Comparison of ENCODE assay signal across 5 fruit fly cellular contexts in genomic region chr3L:5753605-5754365, dm6.
A peak's percentile ranks its signal among the peaks of the same experiment; 100 is the strongest.
TF ChIP-seq lines count a peak whose summit lies in the region.

No protein-coding gene starts in this region.

- no peak for TF ChIP-seq CTCF in whole organism, embryonic (GFP tag; optimal IDR thresholded peaks at IDR 0.05; lab: Kevin White, UChicago)

TF ChIP-seq in whole organism, adult, 20 proteins besides CTCF, POLR2A, EP300 and RAD21:
- TF ChIP-seq CG7101 (tag; optimal IDR thresholded peaks at IDR 0.05; lab: Kevin White, UChicago), result no peak
- no peak for TF ChIP-seq bab1 (GFP tag; optimal IDR thresholded peaks at IDR 0.05; lab: Kevin White, UChicago)
- TF ChIP-seq CG11617 (GFP tag; optimal IDR thresholded peaks at IDR 0.05; lab: Kevin White, UChicago), result no peak
- TF ChIP-seq ovo (GFP tag; optimal IDR thresholded peaks at IDR 0.05; lab: Kevin White, UChicago), result no peak
- TF ChIP-seq CG7045 (GFP tag; optimal IDR thresholded peaks at IDR 0.05; lab: Kevin White, UChicago), result peak; percentile 3
- TF ChIP-seq CG1620 (GFP tag; optimal IDR thresholded peaks at IDR 0.05; lab: Kevin White, UChicago), result no peak
- TF ChIP-seq Hr96 (GFP tag; optimal IDR thresholded peaks at IDR 0.05; lab: Kevin White, UChicago), result no peak
- peak; percentile 29 for TF ChIP-seq CG12768 (GFP tag; optimal IDR thresholded peaks at IDR 0.05; lab: Kevin White, UChicago)
- TF ChIP-seq toe (GFP tag; optimal IDR thresholded peaks at IDR 0.05; lab: Kevin White, UChicago), result no peak
- peak; percentile 26 for TF ChIP-seq Mnt (GFP tag; optimal IDR thresholded peaks at IDR 0.05; lab: Kevin White, UChicago)
- TF ChIP-seq cic (GFP tag; optimal IDR thresholded peaks at IDR 0.05; lab: Kevin White, UChicago), result peak; percentile 98
- TF ChIP-seq kay (GFP tag; lab: Kevin White, UChicago; ENCODE audit: borderline replicate concordance), result no peak

TF ChIP-seq in whole organism, embryonic, 481 proteins besides CTCF, POLR2A, EP300 and RAD21 (continues in another document):
- TF ChIP-seq CG9932 (GFP tag; IDR thresholded peaks at IDR 0.05; lab: Robert Waterston, UW), result 0 out of 2 replicates have a peak, but pooled peaks have one; percentile 6
- TF ChIP-seq CG9727 (GFP tag; optimal IDR thresholded peaks at IDR 0.05; lab: Kevin White, UChicago), result no peak
- peak in 1 of 2 experiments; percentile 47 for TF ChIP-seq Hr78 (GFP tag; optimal IDR thresholded peaks at IDR 0.05; lab: Kevin White, UChicago)
- TF ChIP-seq Atf6 (GFP tag; IDR thresholded peaks at IDR 0.05; lab: Robert Waterston, UW), result no peak
- no peak for TF ChIP-seq Fer1 (GFP tag; optimal IDR thresholded peaks at IDR 0.05; lab: Kevin White, UChicago)
- no peak for TF ChIP-seq Poxn (GFP tag; IDR thresholded peaks at IDR 0.05; lab: Robert Waterston, UW)
- TF ChIP-seq grn (GFP tag; optimal IDR thresholded peaks at IDR 0.05; lab: Kevin White, UChicago), result peak; percentile 60
- TF ChIP-seq Med (GFP tag; lab: Kevin White, UChicago), result peak; percentile 48
- TF ChIP-seq CG1832 (GFP tag; optimal IDR thresholded peaks at IDR 0.05; lab: Kevin White, UChicago), result no peak
- TF ChIP-seq CG10543 (GFP tag; optimal IDR thresholded peaks at IDR 0.05; lab: Kevin White, UChicago), result peak; percentile 18
- TF ChIP-seq CG3065 (GFP tag; optimal IDR thresholded peaks at IDR 0.05; lab: Kevin White, UChicago), result no peak
- TF ChIP-seq ftz-f1 (GFP tag; optimal IDR thresholded peaks at IDR 0.05; lab: Kevin White, UChicago), result no peak
- peak; percentile 96 for TF ChIP-seq Deaf1 (tag; optimal IDR thresholded peaks at IDR 0.05; lab: Kevin White, UChicago)
- no peak for TF ChIP-seq tx (GFP tag; optimal IDR thresholded peaks at IDR 0.05; lab: Kevin White, UChicago)
- no peak for TF ChIP-seq mld (GFP tag; IDR thresholded peaks at IDR 0.05; lab: Robert Waterston, UW; ENCODE audit: partially characterized antibody)
- TF ChIP-seq nerfin-2 (GFP tag; IDR thresholded peaks at IDR 0.05; lab: Robert Waterston, UW; ENCODE audit: partially characterized antibody), result no peak
- no peak for TF ChIP-seq Lpt (GFP tag; optimal IDR thresholded peaks at IDR 0.05; lab: Kevin White, UChicago)
- TF ChIP-seq B-H2 (GFP tag; optimal IDR thresholded peaks at IDR 0.05; lab: Kevin White, UChicago), result peak; percentile 16
- TF ChIP-seq NfI (GFP tag; optimal IDR thresholded peaks at IDR 0.05; lab: Kevin White, UChicago), result no peak
- no peak for TF ChIP-seq CG6254 (GFP tag; optimal IDR thresholded peaks at IDR 0.05; lab: Kevin White, UChicago)

TF ChIP-seq in whole organism, prepupa, 60 proteins besides CTCF, POLR2A, EP300 and RAD21:
- peak; percentile 3 for TF ChIP-seq Lpt (GFP tag; optimal IDR thresholded peaks at IDR 0.05; lab: Kevin White, UChicago)
- 0 out of 2 replicates have a peak, but pooled peaks have one; percentile 7 for TF ChIP-seq Gug (GFP tag; IDR thresholded peaks at IDR 0.05; lab: Robert Waterston, UW)
- TF ChIP-seq fd59A (GFP tag; optimal IDR thresholded peaks at IDR 0.05; lab: Kevin White, UChicago), result no peak
- TF ChIP-seq CG31627 (GFP tag; optimal IDR thresholded peaks at IDR 0.05; lab: Kevin White, UChicago), result no peak
- TF ChIP-seq vri (GFP tag; optimal IDR thresholded peaks at IDR 0.05; lab: Kevin White, UChicago), result peak; percentile 94
- peak; percentile 23; the same call in 1 of the 3 replicates for TF ChIP-seq eg (GFP tag; IDR thresholded peaks at IDR 0.05; lab: Robert Waterston, UW)
- no peak for TF ChIP-seq svp (GFP tag; lab: Kevin White, UChicago)
- TF ChIP-seq CG8632 (GFP tag; optimal IDR thresholded peaks at IDR 0.05; lab: Kevin White, UChicago), result no peak
- TF ChIP-seq Met (GFP tag; optimal IDR thresholded peaks at IDR 0.05; lab: Kevin White, UChicago), result no peak
- TF ChIP-seq Eip78C (GFP tag; lab: Kevin White, UChicago), result peak; percentile 43
- no peak for TF ChIP-seq Sox102F (GFP tag; optimal IDR thresholded peaks at IDR 0.05; lab: Kevin White, UChicago)

TF ChIP-seq in whole organism, pupa, 21 proteins besides CTCF, POLR2A, EP300 and RAD21:
- TF ChIP-seq EcR (GFP tag; optimal IDR thresholded peaks at IDR 0.05; lab: Kevin White, UChicago) (peak; percentile 17), CG8159 (tag; optimal IDR thresholded peaks at IDR 0.05; lab: Kevin White, UChicago) (no peak), CG12605 (GFP tag; IDR thresholded peaks at IDR 0.05; lab: Robert Waterston, UW) (0 out of 2 replicates have a peak, but pooled peaks have one; percentile 15)
TF ChIP-seq in whole organism, pupa: peak in this region for 2.

TF ChIP-seq in whole organism, wandering third instar larva, 38 proteins besides CTCF, POLR2A, EP300 and RAD21:
- TF ChIP-seq pan (optimal IDR thresholded peaks at IDR 0.05; lab: Kevin White, UChicago), result no peak
- TF ChIP-seq Rel (GFP tag; optimal IDR thresholded peaks at IDR 0.05; lab: Kevin White, UChicago), result no peak
- TF ChIP-seq Rel (tag; optimal IDR thresholded peaks at IDR 0.05; lab: Kevin White, UChicago), result peak; percentile 97
- no peak for TF ChIP-seq h (GFP tag; optimal IDR thresholded peaks at IDR 0.05; lab: Kevin White, UChicago)
- TF ChIP-seq CrebA (GFP tag; optimal IDR thresholded peaks at IDR 0.05; lab: Kevin White, UChicago; ENCODE audit: borderline replicate concordance), result no peak
- TF ChIP-seq N (GFP tag; optimal IDR thresholded peaks at IDR 0.05; lab: Kevin White, UChicago), result no peak
- no peak for TF ChIP-seq foxo (GFP tag; optimal IDR thresholded peaks at IDR 0.05; lab: Kevin White, UChicago)
- no peak for TF ChIP-seq fru (GFP tag; optimal IDR thresholded peaks at IDR 0.05; lab: Kevin White, UChicago)
- no peak for TF ChIP-seq ey (GFP tag; optimal IDR thresholded peaks at IDR 0.05; lab: Kevin White, UChicago)
- TF ChIP-seq Dfd (GFP tag; optimal IDR thresholded peaks at IDR 0.05; lab: Kevin White, UChicago), result no peak
- no peak for TF ChIP-seq Hr83 (GFP tag; optimal IDR thresholded peaks at IDR 0.05; lab: Kevin White, UChicago; ENCODE audit: poor library complexity, severe bottlenecking)
- no peak for TF ChIP-seq Jra (GFP tag; optimal IDR thresholded peaks at IDR 0.05; lab: Kevin White, UChicago)
- no peak for TF ChIP-seq Sp1 (GFP tag; optimal IDR thresholded peaks at IDR 0.05; lab: Kevin White, UChicago)
- peak; percentile 37 for TF ChIP-seq br (GFP tag; optimal IDR thresholded peaks at IDR 0.05; lab: Kevin White, UChicago)
- peak; percentile 33 for TF ChIP-seq Hr78 (GFP tag; optimal IDR thresholded peaks at IDR 0.05; lab: Kevin White, UChicago)
- TF ChIP-seq jim (GFP tag; optimal IDR thresholded peaks at IDR 0.05; lab: Kevin White, UChicago), result no peak
- TF ChIP-seq sv (GFP tag; optimal IDR thresholded peaks at IDR 0.05; lab: Kevin White, UChicago), result no peak
- no peak for TF ChIP-seq dl (GFP tag; optimal IDR thresholded peaks at IDR 0.05; lab: Kevin White, UChicago; ENCODE audit: insufficient read depth in 1 of 2, partially characterized antibody in 2 of 2)
